Worm (Caenorhabditis elegans) whole organism, L1 larva: ENCODE data around the gene pqn-22.

Source experiments
- C04F5.9 ChIP-seq: sonication (generic microtip); optimal IDR thresholded peaks from 2 replicates; lab custom pipeline; 2016; ENCODE audit warnings: missing genetic modification characterization, missing compliant biosample characterization
- C16A3.4 ChIP-seq: fragments of 150-350 bp; optimal IDR thresholded peaks from 2 replicates; lab custom pipeline; 2014; ENCODE audit warnings: missing biosample characterization, missing genetic modification characterization
- Y116A8C.19 ChIP-seq: sonication (generic microtip); optimal IDR thresholded peaks from 2 replicates; lab custom pipeline; 2016; ENCODE audit warnings: missing compliant biosample characterization, missing genetic modification characterization, borderline replicate concordance
- aly-2 ChIP-seq: fragments of 150-350 bp; optimal IDR thresholded peaks from 2 replicates; lab custom pipeline; 2014; ENCODE audit warnings: missing biosample characterization, missing genetic modification characterization
- dsc-1 ChIP-seq: sonication (generic microtip); optimal IDR thresholded peaks from 2 replicates; lab custom pipeline; 2016; ENCODE audit warnings: mild to moderate bottlenecking, missing genetic modification characterization, missing compliant biosample characterization
- efl-1 ChIP-seq, 4 experiments: fragments of 150-350 bp; optimal IDR thresholded peaks in 3 of 4; peaks in 1 of 4; 1 replicate in 1 of 4; 2 replicates in 3 of 4; lab custom pipeline; 2014; ENCODE audit warnings: missing biosample characterization in 2 of 4, missing genetic modification characterization in 2 of 4, missing genetic modification reagents in 2 of 4
- egl-13 ChIP-seq: sonication (generic microtip); optimal IDR thresholded peaks from 2 replicates; lab custom pipeline; 2016; ENCODE audit warnings: missing genotype, missing genetic modification reagents, missing genetic modification characterization, missing compliant biosample characterization
- elt-2 ChIP-seq: sonication (generic microtip); optimal IDR thresholded peaks from 2 replicates; lab custom pipeline; 2016; ENCODE audit warnings: missing genetic modification characterization, mild to moderate bottlenecking, inconsistent platforms, missing compliant biosample characterization, missing genetic modification reagents
- fkh-4 ChIP-seq: sonication (generic microtip); optimal IDR thresholded peaks from 2 replicates; lab custom pipeline; 2016; ENCODE audit warnings: missing compliant biosample characterization, missing genetic modification characterization, borderline replicate concordance
- grh-1 ChIP-seq: fragments of 200-800 bp; sonication (Bioruptor generic); IDR thresholded peaks from 2 replicates; pipeline ENCODE4 v1.3.6; 2022; ENCODE audit warnings: missing genetic modification reagents, missing genetic modification characterization, missing compliant biosample characterization
- hlh-17 ChIP-seq: fragments of 200-800 bp; sonication (Bioruptor generic); optimal IDR thresholded peaks from 2 replicates; lab custom pipeline; 2018; ENCODE audit warnings: missing genetic modification characterization, mild to moderate bottlenecking, missing compliant biosample characterization, moderate library complexity, borderline replicate concordance
- isw-1 ChIP-seq: fragments of 200-800 bp; sonication (Bioruptor generic); IDR thresholded peaks from 2 replicates; pipeline ENCODE4 v1.3.6; 2022; ENCODE audit warnings: missing genetic modification characterization, missing compliant biosample characterization
- jun-1 ChIP-seq: fragments of 150-350 bp; optimal IDR thresholded peaks from 2 replicates; lab custom pipeline; 2014; ENCODE audit warnings: missing biosample characterization, missing genetic modification reagents, missing genetic modification characterization
- lin-13 ChIP-seq: fragments of 150-350 bp; optimal IDR thresholded peaks from 2 replicates; lab custom pipeline; 2014; ENCODE audit warnings: missing biosample characterization, missing genetic modification reagents, missing genetic modification characterization
- lin-35 ChIP-seq, 2 experiments: fragments of 150-350 bp; optimal IDR thresholded peaks; 2 replicates each; lab custom pipeline; 2014; ENCODE audit warnings: missing biosample characterization in 2 of 2, missing genetic modification characterization in 2 of 2, missing genetic modification reagents in 2 of 2
- lin-39 ChIP-seq: fragments of 150-350 bp; optimal IDR thresholded peaks from 2 replicates; lab custom pipeline; 2014; ENCODE audit warnings: missing biosample characterization, missing genetic modification reagents, missing genetic modification characterization
- lir-3 ChIP-seq: sonication (generic microtip); optimal IDR thresholded peaks from 2 replicates; lab custom pipeline; 2016; ENCODE audit warnings: mild to moderate bottlenecking, missing genetic modification characterization, moderate library complexity, missing compliant biosample characterization; ENCODE audit not compliant: poor library complexity
- lsy-2 ChIP-seq, 2 experiments: fragments of 150-350 bp; optimal IDR thresholded peaks; 2 replicates each; lab custom pipeline; 2014; ENCODE audit warnings: missing biosample characterization in 2 of 2, missing genetic modification characterization in 2 of 2
- nhr-12 ChIP-seq: sonication (generic microtip); optimal IDR thresholded peaks from 2 replicates; lab custom pipeline; 2017; ENCODE audit warnings: missing biosample characterization, missing genetic modification characterization
- nhr-19 ChIP-seq: fragments of 200-800 bp; sonication (Bioruptor generic); conservative IDR thresholded peaks from 2 replicates; pipeline ENCODE4 v1.3.6; 2022; ENCODE audit warnings: missing genetic modification characterization, missing compliant biosample characterization
- nhr-237 ChIP-seq: fragments of 150-350 bp; optimal IDR thresholded peaks from 2 replicates; lab custom pipeline; 2014; ENCODE audit warnings: missing biosample characterization, missing genetic modification characterization
- nhr-71 ChIP-seq: sonication (generic microtip); optimal IDR thresholded peaks from 2 replicates; lab custom pipeline; 2016; ENCODE audit warnings: mild to moderate bottlenecking, missing genetic modification characterization, moderate library complexity, missing compliant biosample characterization
- nhr-76 ChIP-seq: sonication (generic microtip); optimal IDR thresholded peaks from 2 replicates; lab custom pipeline; 2017; ENCODE audit warnings: missing biosample characterization, missing genetic modification characterization
- nhr-84 ChIP-seq: sonication (generic microtip); optimal IDR thresholded peaks from 2 replicates; lab custom pipeline; 2017; ENCODE audit warnings: missing biosample characterization, missing genetic modification characterization
- nhr-85 ChIP-seq: sonication (generic microtip); peaks from one replicate; lab custom pipeline; 2016; ENCODE audit warnings: missing genetic modification characterization, inconsistent platforms, missing compliant biosample characterization
- nhr-90 ChIP-seq: sonication (generic microtip); optimal IDR thresholded peaks from 2 replicates; lab custom pipeline; 2016; ENCODE audit warnings: mild to moderate bottlenecking, missing genetic modification characterization, missing compliant biosample characterization; ENCODE audit not compliant: poor library complexity
- pag-3 ChIP-seq: sonication (generic microtip); optimal IDR thresholded peaks from 2 replicates; lab custom pipeline; 2017; ENCODE audit warnings: missing genetic modification characterization, mild to moderate bottlenecking, missing compliant biosample characterization, antibody characterized with exemption, borderline replicate concordance; ENCODE audit not compliant: insufficient read depth
- pax-3 ChIP-seq: fragments of 200-800 bp; sonication (Bioruptor generic); optimal IDR thresholded peaks from 2 replicates; lab custom pipeline; 2018; ENCODE audit warnings: mild to moderate bottlenecking, missing genetic modification characterization, moderate library complexity, missing compliant biosample characterization
- pqm-1 ChIP-seq: sonication (generic microtip); optimal IDR thresholded peaks from 3 replicates; lab custom pipeline; 2017; ENCODE audit warnings: missing biosample characterization, missing genetic modification characterization
- rnt-1 ChIP-seq: sonication (generic microtip); optimal IDR thresholded peaks from 2 replicates; lab custom pipeline; 2016; ENCODE audit warnings: mild to moderate bottlenecking, missing genetic modification characterization, moderate library complexity, missing compliant biosample characterization
- skn-1 ChIP-seq: fragments of 150-350 bp; optimal IDR thresholded peaks from 2 replicates; lab custom pipeline; 2014; ENCODE audit warnings: missing biosample characterization, missing genetic modification characterization
- snpc-4 ChIP-seq: fragments of 150-350 bp; optimal IDR thresholded peaks from 2 replicates; lab custom pipeline; 2014; ENCODE audit warnings: missing biosample characterization, missing genetic modification characterization
- snu-23 ChIP-seq: sonication (generic microtip); optimal IDR thresholded peaks from 2 replicates; lab custom pipeline; 2016; ENCODE audit warnings: missing genetic modification characterization, missing compliant biosample characterization
- sox-4 ChIP-seq: sonication (generic microtip); optimal IDR thresholded peaks from 2 replicates; lab custom pipeline; 2016; ENCODE audit warnings: missing genetic modification characterization, missing compliant biosample characterization
- unc-130 ChIP-seq: fragments of 150-350 bp; optimal IDR thresholded peaks from 2 replicates; lab custom pipeline; 2017; ENCODE audit warnings: missing biosample characterization, missing genetic modification characterization, inconsistent platforms
- unc-30 ChIP-seq: sonication (generic microtip); optimal IDR thresholded peaks from 2 replicates; lab custom pipeline; 2017; ENCODE audit warnings: missing biosample characterization, missing genetic modification characterization
- unc-86 ChIP-seq: sonication (generic microtip); optimal IDR thresholded peaks from 2 replicates; lab custom pipeline; 2016; ENCODE audit warnings: missing genetic modification characterization, missing compliant biosample characterization
- unc-98 ChIP-seq: fragments of 200-800 bp; sonication (Bioruptor generic); IDR thresholded peaks from 2 replicates; pipeline ENCODE4 v1.3.6; 2022; ENCODE audit warnings: missing genetic modification characterization, missing compliant biosample characterization
- vab-15 ChIP-seq: sonication (generic microtip); optimal IDR thresholded peaks from 2 replicates; lab custom pipeline; 2017; ENCODE audit warnings: missing genotype, mild to moderate bottlenecking, missing genetic modification characterization, missing compliant biosample characterization
- ztf-11 ChIP-seq, 2 experiments: sonication (generic microtip); optimal IDR thresholded peaks; 2 replicates each; lab custom pipeline; 2016 to 2017; ENCODE audit warnings: missing genetic modification characterization in 2 of 2, missing biosample characterization in 1 of 2, missing compliant biosample characterization in 1 of 2

Gene pqn-22

DNA sequence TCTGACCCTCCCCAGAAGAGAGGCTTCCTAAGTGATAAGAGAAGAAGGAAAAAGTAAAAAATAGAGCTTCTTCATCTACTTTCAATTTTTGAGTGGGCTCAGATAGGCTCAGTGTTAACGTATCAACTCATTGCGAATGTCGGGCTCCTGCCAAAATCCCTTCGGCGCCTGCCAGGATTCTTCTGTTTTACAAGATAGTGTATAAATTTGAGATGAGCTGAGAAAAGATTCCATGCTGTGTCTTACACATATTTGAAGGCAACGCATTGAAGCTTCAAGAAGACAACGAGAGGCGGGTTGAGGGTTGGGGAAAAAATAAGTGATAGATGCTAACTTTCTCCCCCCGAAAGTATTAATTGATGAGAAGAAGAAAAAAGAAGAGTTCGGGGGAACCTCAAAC is 1.0 kb downstream of the pqn-22 start:
- TF ChIP-seq efl-1 (optimal IDR thresholded peaks at IDR 0.05; lab: Kevin White, UChicago): no peak
- peak in 1 of 2 experiments; percentile 12 for TF ChIP-seq efl-1 (GFP tag; optimal IDR thresholded peaks at IDR 0.05 in 1 of 2; lab: Kevin White, UChicago)
- no peak for TF ChIP-seq snu-23 (GFP tag; lab: Kevin White, UChicago)
- TF ChIP-seq rnt-1 (tag; lab: Kevin White, UChicago): peak; percentile 5
- no peak for TF ChIP-seq aly-2
- no peak for TF ChIP-seq nhr-76 (tag; lab: Kevin White, UChicago)
- peak; percentile 93 for TF ChIP-seq pag-3
- TF ChIP-seq fkh-4 (tag; lab: Kevin White, UChicago): no peak
- TF ChIP-seq nhr-84 (tag; lab: Kevin White, UChicago): no peak
- no peak for TF ChIP-seq C04F5.9 (tag; lab: Kevin White, UChicago)
- TF ChIP-seq lin-13 (GFP tag; lab: Kevin White, UChicago): no peak
- no peak for TF ChIP-seq lin-39 (tag; lab: Kevin White, UChicago)
- TF ChIP-seq vab-15 (tag; lab: Kevin White, UChicago): no peak
- no peak for TF ChIP-seq nhr-237 (tag; lab: Kevin White, UChicago)
- no peak for TF ChIP-seq nhr-19 (GFP tag; lab: Robert Waterston, UW)
- no peak for TF ChIP-seq unc-86 (tag; lab: Kevin White, UChicago)
- TF ChIP-seq Y116A8C.19: no peak

DNA sequence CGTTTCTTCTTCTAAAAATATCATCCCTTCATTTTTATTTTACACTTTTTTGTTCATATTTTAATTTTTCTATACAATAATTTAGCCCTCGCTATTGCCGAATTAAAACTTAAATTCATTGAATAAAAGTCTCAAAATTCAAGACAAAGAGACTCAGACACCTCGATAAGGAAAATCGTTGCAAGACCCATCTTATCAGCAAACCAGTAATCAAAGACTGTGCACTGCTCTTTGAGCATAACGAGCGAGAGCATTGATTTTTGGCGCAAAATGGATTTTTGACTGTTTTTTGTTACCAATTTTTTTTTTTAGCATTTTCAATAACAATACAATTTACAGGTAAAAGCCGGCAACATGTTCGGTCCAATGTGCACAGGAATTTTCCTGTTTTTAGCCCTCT is 15.8 kb downstream of the pqn-22 start, which contains the start of gene C46G7.1:
C46G7.1 (plus strand) TSS at position 340 of the 400 bp plus-strand sequence.
- no peak for TF ChIP-seq pag-3
- no peak for TF ChIP-seq vab-15 (tag; lab: Kevin White, UChicago)
- TF ChIP-seq elt-2 (tag; lab: Kevin White, UChicago): peak; percentile 48
- TF ChIP-seq lin-35 (GFP tag; optimal IDR thresholded peaks at IDR 0.05; lab: Kevin White, UChicago): peak in 1 of 2 experiments; percentile 40
- TF ChIP-seq, all 84 proteins: peak for 2

DNA sequence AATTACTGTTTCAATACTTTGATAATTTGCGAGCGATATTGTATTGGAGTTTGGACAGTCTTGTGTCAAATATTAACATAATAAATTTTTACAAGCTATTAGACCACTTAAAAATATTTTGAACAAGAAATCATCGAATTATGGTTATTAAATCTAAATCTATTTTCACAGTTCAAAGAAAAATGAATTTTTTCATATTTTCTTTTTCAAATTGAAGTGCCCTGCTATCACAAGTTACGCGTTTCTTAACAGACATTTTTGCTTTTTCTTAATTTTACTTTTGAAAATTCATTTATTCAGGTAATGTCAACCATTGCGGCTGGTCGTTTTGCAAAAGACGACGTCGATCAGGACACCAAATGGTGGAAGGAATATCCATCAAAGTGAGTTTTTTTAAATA is 18.5 kb downstream of the pqn-22 start, which contains the start of gene C46G7.2:
C46G7.2 (plus strand) TSS at position 301 of the 400 bp plus-strand sequence.
- TF ChIP-seq nhr-85 (no peak), hlh-17 (GFP tag; lab: Kevin White, UChicago) (no peak), unc-30 (tag; lab: Kevin White, UChicago) (no peak), nhr-90 (tag; lab: Kevin White, UChicago) (no peak), pqm-1 (tag; lab: Kevin White, UChicago) (no peak), unc-130 (tag; lab: Kevin White, UChicago) (no peak), unc-86 (tag; lab: Kevin White, UChicago) (no peak), jun-1 (tag; lab: Kevin White, UChicago) (no peak), lsy-2 (tag; optimal IDR thresholded peaks at IDR 0.05; lab: Kevin White, UChicago) (no peak), unc-98 (no peak)

DNA sequence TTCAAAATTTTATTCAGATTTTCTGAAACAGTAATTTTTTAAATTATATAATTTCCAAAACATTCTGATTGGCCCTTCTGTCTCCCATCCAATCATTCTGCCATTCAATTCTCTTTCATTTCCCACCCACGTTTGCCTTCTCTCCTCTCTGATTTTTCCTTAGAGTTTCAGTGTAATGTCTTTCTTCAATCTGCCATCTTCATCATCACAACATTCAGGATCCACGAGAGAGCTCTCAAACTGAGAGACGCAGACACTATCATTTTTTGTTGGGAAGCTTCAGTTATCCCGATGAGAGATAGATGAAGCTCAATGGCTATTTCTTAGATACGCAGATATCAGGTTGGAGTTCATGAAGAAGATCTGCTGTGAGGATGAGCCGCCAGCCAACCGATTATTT is 19.6 kb downstream of the pqn-22 start:
- peak; percentile 65 for TF ChIP-seq nhr-71 (tag; lab: Kevin White, UChicago)
- TF ChIP-seq unc-130 (tag; lab: Kevin White, UChicago): peak; percentile 16
- no peak for TF ChIP-seq nhr-237 (tag; lab: Kevin White, UChicago)
- TF ChIP-seq Y116A8C.19: no peak
- no peak for TF ChIP-seq jun-1 (tag; lab: Kevin White, UChicago)
- TF ChIP-seq pax-3 (tag; lab: Kevin White, UChicago): no peak
- TF ChIP-seq sox-4 (tag; lab: Kevin White, UChicago): no peak
- TF ChIP-seq dsc-1 (tag; lab: Kevin White, UChicago): peak; percentile 78
- TF ChIP-seq lir-3 (tag; lab: Kevin White, UChicago): no peak
- TF ChIP-seq isw-1: no peak
- TF ChIP-seq snu-23 (GFP tag; lab: Kevin White, UChicago): peak; percentile 48
- peak; percentile 84 for TF ChIP-seq rnt-1 (tag; lab: Kevin White, UChicago)
- no peak for TF ChIP-seq nhr-90 (tag; lab: Kevin White, UChicago)
- no peak for TF ChIP-seq skn-1 (tag; lab: Kevin White, UChicago)
- TF ChIP-seq pag-3: peak; percentile 100
- peak in 1 of 2 experiments; percentile 21 for TF ChIP-seq efl-1 (optimal IDR thresholded peaks at IDR 0.05; lab: Kevin White, UChicago)
- no peak for TF ChIP-seq efl-1 (GFP tag; optimal IDR thresholded peaks at IDR 0.05 in 1 of 2; lab: Kevin White, UChicago)
- no peak for TF ChIP-seq grh-1 (GFP tag; lab: Robert Waterston, UW)
- TF ChIP-seq C16A3.4 (tag; lab: Kevin White, UChicago): no peak
- no peak for TF ChIP-seq elt-2 (tag; lab: Kevin White, UChicago)
- no peak for TF ChIP-seq egl-13 (tag; lab: Kevin White, UChicago)
- TF ChIP-seq aly-2: no peak
- TF ChIP-seq ztf-11 (tag; optimal IDR thresholded peaks at IDR 0.05; lab: Kevin White, UChicago): no peak
- no peak for TF ChIP-seq snpc-4 (tag; lab: Kevin White, UChicago)
- TF ChIP-seq pqm-1 (tag; lab: Kevin White, UChicago): no peak
- no peak for TF ChIP-seq nhr-12 (tag; lab: Kevin White, UChicago)
